Worm (Caenorhabditis elegans) whole organism, late embryonic: Measurements from ENCODE around the gene ZK105.8.

ENCODE experiments used
- ahr-1 ChIP-seq: sonication (generic microtip); optimal IDR thresholded peaks from 2 replicates; lab custom pipeline; 2016; ENCODE audit warnings: missing genetic modification characterization, missing compliant biosample characterization
- npax-4 ChIP-seq: sonication (generic microtip); optimal IDR thresholded peaks from 2 replicates; lab custom pipeline; 2016; ENCODE audit warnings: missing genetic modification characterization, missing compliant biosample characterization

ce11 chrV:7745903-7746302 is 21.6 kb downstream of the ZK105.8 start:
- no peak for TF ChIP-seq ahr-1 (tag; lab: Kevin White, UChicago)
- no peak for TF ChIP-seq npax-4 (tag; lab: Kevin White, UChicago)
